Worm (Caenorhabditis elegans) whole organism, L3 larva: ENCODE results near the gene rpl-28.

ENCODE experiments used
- egl-27 ChIP-seq: sonication (generic microtip); optimal IDR thresholded peaks from 4 replicates; lab custom pipeline; 2017; ENCODE audit warnings: missing biosample characterization, missing genetic modification reagents, missing genetic modification characterization
- lin-39 ChIP-seq: fragments of 150-350 bp; optimal IDR thresholded peaks from 2 replicates; lab custom pipeline; 2018; ENCODE audit warnings: missing biosample characterization, missing genetic modification reagents, missing genetic modification characterization
- nhr-43 ChIP-seq: sonication (generic microtip); optimal IDR thresholded peaks from 2 replicates; lab custom pipeline; 2016; ENCODE audit warnings: mild to moderate bottlenecking, missing genetic modification characterization, missing compliant biosample characterization; ENCODE audit not compliant: poor library complexity, severe bottlenecking
- snpc-4 ChIP-seq: fragments of 150-350 bp; optimal IDR thresholded peaks from 2 replicates; lab custom pipeline; 2014; ENCODE audit warnings: missing biosample characterization, missing genetic modification characterization

DNA sequence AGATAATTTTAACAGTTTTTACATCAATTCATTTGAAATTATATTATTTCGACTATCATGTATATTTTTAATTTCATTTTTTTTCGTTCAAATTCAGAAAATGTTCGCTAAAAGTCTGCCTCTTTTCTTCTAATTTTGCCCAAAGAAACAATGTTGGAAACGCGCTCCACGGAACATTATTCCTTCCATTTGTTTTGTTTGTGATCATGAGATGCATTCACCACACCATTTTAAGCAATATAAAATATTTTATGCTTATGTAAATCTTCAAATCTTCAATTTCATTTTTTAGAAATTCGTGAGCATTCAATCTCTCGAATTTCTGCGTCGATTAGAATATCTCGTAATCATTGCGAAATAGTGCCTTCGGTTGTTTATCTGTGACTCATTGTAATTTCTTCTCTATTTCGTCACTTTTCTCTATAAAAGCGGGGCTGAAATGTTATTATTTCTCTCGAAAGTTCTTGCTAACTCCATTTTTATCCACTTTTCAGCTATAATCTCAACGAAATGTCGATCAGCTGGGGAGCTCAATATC, 30.5 kb downstream of the rpl-28 start, which contains the start of gene istr-1:
- TF ChIP-seq lin-39 (tag; lab: Kevin White, UChicago) (no peak), nhr-43 (tag; lab: Kevin White, UChicago) (no peak), egl-27 (tag; lab: Kevin White, UChicago) (no peak), snpc-4 (tag; lab: Kevin White, UChicago) (peak; percentile 17)
